Worm (Caenorhabditis elegans): ENCODE measurements around the gene F52B11.5.

Gene F52B11.5

ce11 chrIV:14089749-14090148 lies 13.3 kb downstream of the F52B11.5 start:
- no peak for TF ChIP-seq nhr-28 (tag; optimal IDR thresholded peaks at IDR 0.05)
- TF ChIP-seq unc-62 (GFP tag; optimal IDR thresholded peaks at IDR 0.05), result peak; percentile 35
- peak; percentile 90 for TF ChIP-seq blmp-1 (tag; optimal IDR thresholded peaks at IDR 0.05)
- TF ChIP-seq nhr-2 (tag; optimal IDR thresholded peaks at IDR 0.05), result peak; percentile 62
- TF ChIP-seq tbx-8 (GFP tag; optimal IDR thresholded peaks at IDR 0.05), result no peak
- TF ChIP-seq elt-1 (tag; optimal IDR thresholded peaks at IDR 0.05; ENCODE audit: borderline replicate concordance, insufficient read depth), result peak; percentile 59

DNA sequence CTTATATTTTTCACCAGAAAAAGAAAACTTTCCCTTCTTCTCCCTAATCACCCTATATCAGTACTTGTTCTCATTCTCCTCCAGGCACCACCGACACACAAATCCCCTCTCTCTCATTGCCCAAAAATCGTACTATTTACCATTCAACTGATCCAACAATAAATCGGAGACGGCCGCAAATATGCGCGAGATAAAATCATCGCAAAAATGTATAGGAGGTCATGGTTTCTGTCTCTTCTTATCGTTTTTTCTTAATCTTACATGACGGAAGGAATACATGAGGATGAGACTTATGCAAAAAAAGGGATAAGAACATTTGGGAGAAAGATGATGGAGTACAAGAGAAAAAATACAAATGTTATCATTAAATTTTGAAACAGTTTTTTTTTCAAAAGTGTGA lies 16.6 kb downstream of the F52B11.5 start:
- TF ChIP-seq elt-1 (tag; optimal IDR thresholded peaks at IDR 0.05; ENCODE audit: borderline replicate concordance, insufficient read depth) (peak; percentile 77), nhr-76 (tag; optimal IDR thresholded peaks at IDR 0.05) (no peak)

- TF ChIP-seq flh-1 (GFP tag; optimal IDR thresholded peaks at IDR 0.05), result no peak
Observed at ce11 chrIV:14083505-14083904, 19.5 kb downstream of the F52B11.5 start, which contains the start of gene F52B11.2. Gene F52B11.2 (plus strand): TSS chrIV:14083568.

DNA sequence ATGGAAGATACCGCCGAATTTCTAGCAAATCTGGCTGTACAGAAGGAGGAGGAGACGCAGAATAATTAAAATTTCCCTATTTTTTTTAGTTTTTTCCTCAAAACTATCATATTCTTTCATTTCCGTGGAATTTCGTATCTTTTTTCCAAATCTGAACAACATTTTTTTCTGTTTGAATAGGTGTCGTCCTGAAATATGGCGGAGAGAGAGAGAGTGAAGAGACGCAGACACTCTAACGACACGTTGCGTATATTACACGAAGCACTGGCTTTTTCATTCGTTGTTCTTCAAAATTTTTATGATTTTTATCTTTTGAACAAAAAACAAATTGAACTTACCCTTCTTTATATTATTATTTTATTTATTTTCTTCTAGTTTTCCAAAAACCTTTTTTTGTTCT lies 20.1 kb downstream of the F52B11.5 start:
- TF ChIP-seq elt-1 (tag; optimal IDR thresholded peaks at IDR 0.05; ENCODE audit: borderline replicate concordance, insufficient read depth) (peak; percentile 10), ceh-39 (tag; optimal IDR thresholded peaks at IDR 0.05) (no peak), nhr-2 (tag; optimal IDR thresholded peaks at IDR 0.05) (no peak)

ce11 chrIV:14077135-14077534 lies 25.9 kb downstream of the F52B11.5 start, which contains the start of gene cfp-1:
Gene cfp-1 (plus strand): TSS chrIV:14077435.
- no peak for TF ChIP-seq mab-5 (tag; optimal IDR thresholded peaks at IDR 0.05)
- no peak for TF ChIP-seq mls-2 (tag; optimal IDR thresholded peaks at IDR 0.05)
- TF ChIP-seq zip-8 (tag; optimal IDR thresholded peaks at IDR 0.05), result peak; percentile 22

DNA sequence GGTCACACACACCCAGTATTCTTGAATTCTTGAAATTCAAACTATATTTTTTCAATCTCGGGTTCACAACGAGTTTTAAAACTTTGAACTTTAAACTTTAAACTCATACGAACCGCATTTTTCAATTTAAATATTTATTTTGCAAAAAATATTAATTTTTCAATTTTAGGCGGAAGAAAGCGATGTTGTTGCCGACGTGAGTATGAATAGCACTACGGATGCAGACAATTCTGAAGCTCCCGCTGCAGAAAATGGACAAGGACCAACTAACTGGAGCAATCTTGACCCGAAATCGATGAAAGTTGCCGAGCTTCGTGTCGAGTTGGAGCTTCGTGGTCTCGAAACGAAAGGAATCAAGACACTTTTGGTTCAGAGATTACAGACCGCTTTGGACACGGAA lies 28.6 kb downstream of the F52B11.5 start:
- TF ChIP-seq tbx-8 (GFP tag; optimal IDR thresholded peaks at IDR 0.05), result no peak
- TF ChIP-seq unc-120 (tag; optimal IDR thresholded peaks at IDR 0.05; ENCODE audit: poor library complexity, severe bottlenecking), result no peak
- TF ChIP-seq ceh-43 (GFP tag; optimal IDR thresholded peaks at IDR 0.05), result no peak
- TF ChIP-seq ceh-83 (GFP tag; optimal IDR thresholded peaks at IDR 0.05), result no peak
- TF ChIP-seq nhr-28 (tag; optimal IDR thresholded peaks at IDR 0.05), result no peak
- no peak for TF ChIP-seq zip-8 (tag; optimal IDR thresholded peaks at IDR 0.05)
- TF ChIP-seq bed-3 (GFP tag; optimal IDR thresholded peaks at IDR 0.05), result no peak

ce11 chrIV:14072011-14072649 lies 30.9 kb downstream of the F52B11.5 start:
- TF ChIP-seq ceh-39 (tag; optimal IDR thresholded peaks at IDR 0.05), result no peak
- TF ChIP-seq nhr-12 (tag; optimal IDR thresholded peaks at IDR 0.05), result no peak
- TF ChIP-seq flh-1 (GFP tag; optimal IDR thresholded peaks at IDR 0.05), result no peak
- no peak for TF ChIP-seq mls-2 (tag; optimal IDR thresholded peaks at IDR 0.05)
- TF ChIP-seq nhr-76 (tag; optimal IDR thresholded peaks at IDR 0.05), result no peak
- TF ChIP-seq unc-62 (GFP tag; optimal IDR thresholded peaks at IDR 0.05), result no peak
- no peak for TF ChIP-seq unc-120 (tag; optimal IDR thresholded peaks at IDR 0.05; ENCODE audit: poor library complexity, severe bottlenecking)
- no peak for TF ChIP-seq sptf-1 (tag; optimal IDR thresholded peaks at IDR 0.05)
- no peak for TF ChIP-seq ham-2 (GFP tag; optimal IDR thresholded peaks at IDR 0.05)
- TF ChIP-seq lin-32 (GFP tag; optimal IDR thresholded peaks at IDR 0.05), result no peak
- no peak for TF ChIP-seq snpc-4 (tag; optimal IDR thresholded peaks at IDR 0.05)
- no peak for TF ChIP-seq lin-13 (tag; optimal IDR thresholded peaks at IDR 0.05)
- no peak for TF ChIP-seq sem-2 (GFP tag; optimal IDR thresholded peaks at IDR 0.05)
- TF ChIP-seq ces-1 (GFP tag; optimal IDR thresholded peaks at IDR 0.05), result no peak
- TF ChIP-seq tbx-8 (GFP tag; optimal IDR thresholded peaks at IDR 0.05), result no peak

DNA sequence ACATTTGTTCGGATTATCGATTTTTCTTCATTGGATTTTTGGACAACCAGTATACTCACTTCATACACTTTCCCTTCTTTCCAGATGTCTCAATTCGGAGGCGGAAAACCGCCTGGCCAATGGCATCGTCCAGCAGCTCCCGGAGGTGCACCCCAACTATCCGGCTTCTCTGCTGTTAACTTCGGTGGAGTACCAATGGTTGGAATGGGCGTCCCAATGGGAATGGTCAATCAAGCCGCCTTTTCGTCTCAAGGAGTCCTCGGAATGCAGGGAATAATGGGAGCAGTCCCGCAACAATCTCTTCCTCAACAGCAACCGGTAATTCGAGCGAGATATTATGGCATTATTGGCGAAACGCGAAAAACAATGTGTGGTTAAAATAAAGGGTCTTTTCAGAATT lies 31.6 kb downstream of the F52B11.5 start, which contains the start of gene ccar-1:
ccar-1 (plus strand) TSS at position 83 of the 400 bp plus-strand sequence.
- no peak for TF ChIP-seq mls-2 (tag; optimal IDR thresholded peaks at IDR 0.05)
- no peak for TF ChIP-seq mep-1 (tag; optimal IDR thresholded peaks at IDR 0.05)
- no peak for TF ChIP-seq lsy-2 (tag; optimal IDR thresholded peaks at IDR 0.05)
- TF ChIP-seq lin-32 (GFP tag; optimal IDR thresholded peaks at IDR 0.05), result peak; percentile 19

Measured in whole organism, mixed stage, embryonic.